Fruit fly (Drosophila melanogaster): ENCODE results near the gene Helz.

The Helz gene

DNA sequence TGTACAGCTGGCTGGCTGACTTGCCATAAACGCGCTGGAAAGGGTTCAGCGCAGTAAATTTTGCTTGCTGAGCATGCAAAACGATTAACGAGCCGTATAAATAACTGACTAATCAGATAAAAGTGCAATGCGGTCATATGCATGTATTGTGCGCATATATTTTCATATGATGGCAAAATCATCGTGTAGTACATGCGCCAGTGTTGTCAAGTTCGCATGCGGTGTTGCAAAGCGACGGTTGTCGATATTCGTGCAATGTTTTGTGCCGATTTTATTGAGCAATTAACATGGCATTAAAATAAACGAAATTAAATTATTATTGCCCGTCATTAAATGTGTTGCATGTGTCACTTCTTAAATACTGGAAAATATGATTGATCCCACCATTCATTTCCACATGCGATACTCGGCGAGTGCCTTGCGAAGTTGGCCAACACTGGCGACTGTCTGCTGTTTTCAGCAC lies 423 bp downstream of the Helz start:
- peak; percentile 78 for TF ChIP-seq noc (tag; optimal IDR thresholded peaks at IDR 0.05)

DNA sequence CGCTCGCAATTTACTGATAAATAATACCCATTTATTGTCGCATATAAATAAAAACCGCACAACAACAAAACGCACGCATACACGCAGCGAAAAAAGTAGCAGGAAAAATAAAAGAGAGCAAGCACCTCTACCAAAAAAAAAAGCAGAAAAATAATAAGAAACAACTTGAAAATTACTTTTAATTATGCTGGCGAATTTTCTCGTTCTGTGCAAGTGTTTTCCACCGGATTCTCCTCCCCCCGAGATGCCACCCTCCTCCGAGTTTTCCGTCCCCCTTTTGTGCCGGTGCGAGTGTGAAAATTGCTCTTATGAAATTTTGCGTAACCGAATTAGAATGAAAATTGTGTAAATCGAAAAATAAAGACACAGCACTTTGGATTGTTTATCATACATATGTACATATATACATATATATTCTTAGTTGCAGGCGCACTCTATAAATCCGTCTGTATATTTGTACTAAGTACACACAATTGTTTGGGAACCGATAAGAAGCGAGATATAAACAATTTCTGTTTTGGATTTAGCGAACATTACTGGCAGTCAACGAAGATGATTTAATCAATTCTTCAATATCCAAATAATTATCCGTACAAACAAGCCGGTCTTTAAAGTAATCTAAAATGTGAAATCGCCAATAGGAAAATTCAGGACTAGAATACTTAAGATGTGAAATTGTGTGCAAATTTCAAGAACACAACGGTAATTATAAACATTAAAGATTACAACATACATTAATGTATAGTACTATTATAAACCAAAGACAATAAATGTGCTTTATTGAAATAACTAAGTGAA lies 1.3 kb downstream of the Helz start:
- no peak for TF ChIP-seq noc (tag; optimal IDR thresholded peaks at IDR 0.05)

DNA sequence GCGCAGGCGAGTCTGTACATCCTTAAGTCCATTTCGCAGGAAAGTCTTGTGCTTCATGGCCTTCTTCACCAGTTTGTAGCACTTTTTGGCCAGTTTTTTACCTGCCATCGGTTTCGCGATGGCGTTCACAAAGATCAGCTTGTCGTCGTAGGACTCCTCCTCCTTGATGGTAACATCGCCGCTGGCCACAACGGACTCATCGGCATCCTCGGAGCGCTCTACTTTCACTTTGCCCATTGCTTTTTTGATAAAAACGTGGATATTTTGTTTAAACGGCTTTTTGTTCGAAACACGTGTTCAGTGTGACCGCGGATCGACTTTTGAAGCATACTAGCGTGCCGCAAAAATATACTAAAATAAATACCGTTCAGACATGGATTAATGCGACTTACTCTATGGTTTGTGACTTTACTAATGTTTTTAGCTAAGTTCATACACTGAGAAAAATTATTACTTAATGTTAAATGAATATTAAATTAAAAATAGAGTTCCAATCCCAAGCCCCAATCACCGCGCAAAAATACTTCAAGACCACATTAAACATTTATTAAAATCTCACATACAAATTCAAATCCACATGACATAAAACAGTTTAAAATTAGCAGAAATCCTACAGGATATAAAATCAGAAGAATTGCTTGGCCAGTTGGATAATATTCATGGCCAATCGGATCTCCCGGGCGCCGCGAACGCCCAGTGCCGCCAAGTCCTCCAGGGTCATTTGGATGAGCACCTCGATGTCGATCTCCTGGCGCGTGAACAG lies 12.3 kb downstream of the Helz start, which contains the start of gene NHP2:
TSS of gene NHP2 (minus strand) at position 315 of the 763 bp plus-strand sequence.
- no peak for TF ChIP-seq noc (tag; optimal IDR thresholded peaks at IDR 0.05)

DNA sequence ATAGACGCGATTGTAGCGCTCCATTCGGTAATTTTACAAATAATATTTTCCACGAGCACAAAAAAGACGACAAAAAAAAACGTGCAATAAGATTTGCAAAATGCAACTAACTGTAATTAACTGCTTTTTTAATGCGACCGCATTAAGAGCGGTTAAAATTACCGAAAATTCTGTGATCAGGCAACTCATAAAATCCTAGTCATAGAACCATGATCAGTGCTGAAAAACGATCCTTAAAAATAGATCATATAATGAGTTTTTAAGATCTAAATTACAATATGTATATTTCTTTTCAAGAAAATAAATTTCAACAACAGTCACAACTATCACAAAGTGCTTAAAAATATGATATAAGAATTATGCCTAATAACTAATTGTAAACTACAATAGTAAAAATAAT lies 13.5 kb downstream of the Helz start, which contains the start of gene gnu:
TSS of gene gnu (minus strand) at position 125 of the 400 bp plus-strand sequence.
- no peak for TF ChIP-seq noc (tag; optimal IDR thresholded peaks at IDR 0.05)

DNA sequence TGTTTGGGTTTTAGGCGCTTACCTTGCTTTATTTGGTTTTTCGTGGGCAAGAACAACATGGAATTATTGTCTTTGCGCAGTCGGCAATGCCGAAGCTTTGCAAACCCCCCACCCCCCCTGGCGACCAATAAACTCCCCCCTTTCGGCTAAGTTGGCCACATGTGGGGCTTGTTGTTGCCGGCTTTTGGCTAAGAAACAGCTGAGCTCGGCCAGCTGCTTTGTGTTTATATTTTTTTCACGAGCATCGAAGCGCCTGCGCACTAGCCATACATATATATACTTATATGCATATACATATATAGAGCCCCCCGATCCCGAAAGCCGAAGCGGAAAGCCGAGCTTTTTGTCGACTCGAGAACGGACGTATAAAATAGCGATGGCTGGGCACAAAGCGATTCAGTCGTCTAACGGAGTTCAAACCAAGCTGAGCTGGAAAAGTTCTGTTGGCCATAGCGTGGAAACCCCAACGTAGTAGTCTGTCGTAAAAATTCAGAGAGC lies 15.0 kb downstream of the Helz start, which contains the start of gene CG17839:
TSS of gene CG17839 (plus strand) at position 413 of the 498 bp plus-strand sequence.
- no peak for TF ChIP-seq noc (tag; optimal IDR thresholded peaks at IDR 0.05)

DNA sequence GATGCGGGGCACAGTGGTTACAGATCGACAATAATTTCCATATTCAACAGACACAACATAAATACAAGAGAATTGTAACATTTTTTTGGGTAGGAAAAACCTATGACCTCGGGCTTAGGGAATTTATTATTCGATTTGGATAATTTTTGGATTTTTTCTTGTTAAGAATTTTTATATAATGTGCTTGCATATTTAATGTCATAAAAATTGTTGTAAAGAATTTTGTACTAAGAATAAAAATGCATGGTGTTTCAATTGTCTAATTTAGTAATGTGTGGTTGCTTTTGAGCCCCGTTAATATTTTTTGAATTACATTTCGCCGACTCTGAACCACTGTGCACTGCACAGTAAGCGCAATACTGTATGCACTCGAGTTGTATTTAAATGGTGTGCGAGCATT lies 26.9 kb downstream of the Helz start:
- no peak for TF ChIP-seq noc (tag; optimal IDR thresholded peaks at IDR 0.05)

DNA sequence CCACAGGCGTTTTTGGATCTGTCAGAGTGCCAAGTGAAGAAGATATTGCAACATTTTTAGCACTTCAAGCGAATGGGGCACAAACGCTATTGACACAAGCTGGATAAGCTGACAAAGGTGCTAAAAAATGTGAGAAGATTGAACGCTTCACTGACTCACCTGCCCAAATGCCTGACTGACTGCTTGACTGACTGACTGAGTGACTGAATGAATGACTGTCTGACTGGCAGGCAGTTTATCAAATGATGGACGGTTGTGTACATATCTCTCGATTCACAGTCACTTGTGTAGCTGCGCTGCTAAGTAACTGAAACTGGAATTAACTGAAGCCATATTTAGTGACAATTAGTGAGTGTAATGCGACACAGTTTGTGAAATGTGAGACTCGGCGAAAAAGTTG lies 31.4 kb downstream of the Helz start:
- no peak for TF ChIP-seq noc (tag; optimal IDR thresholded peaks at IDR 0.05)

DNA sequence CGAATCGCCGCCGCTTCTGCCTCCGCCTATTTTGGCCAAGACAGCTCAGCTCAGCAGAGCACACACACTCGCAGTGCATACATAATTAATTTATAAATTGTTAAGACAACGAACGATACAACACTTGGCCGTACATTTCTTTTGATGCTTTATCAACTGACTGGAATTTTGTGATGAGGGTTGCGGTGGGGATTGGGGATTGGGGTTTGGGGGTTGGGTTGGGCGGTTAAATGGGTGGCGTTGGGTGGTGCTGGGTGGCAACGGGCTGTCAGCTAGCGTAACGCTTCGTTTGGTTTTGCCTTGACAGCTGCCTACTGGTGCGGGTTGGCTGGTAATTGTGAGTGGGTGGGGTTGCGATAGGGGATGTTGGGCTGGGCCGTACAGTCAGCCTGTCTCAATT lies 32.6 kb downstream of the Helz start:
- TF ChIP-seq noc (tag; optimal IDR thresholded peaks at IDR 0.05), result no peak

DNA sequence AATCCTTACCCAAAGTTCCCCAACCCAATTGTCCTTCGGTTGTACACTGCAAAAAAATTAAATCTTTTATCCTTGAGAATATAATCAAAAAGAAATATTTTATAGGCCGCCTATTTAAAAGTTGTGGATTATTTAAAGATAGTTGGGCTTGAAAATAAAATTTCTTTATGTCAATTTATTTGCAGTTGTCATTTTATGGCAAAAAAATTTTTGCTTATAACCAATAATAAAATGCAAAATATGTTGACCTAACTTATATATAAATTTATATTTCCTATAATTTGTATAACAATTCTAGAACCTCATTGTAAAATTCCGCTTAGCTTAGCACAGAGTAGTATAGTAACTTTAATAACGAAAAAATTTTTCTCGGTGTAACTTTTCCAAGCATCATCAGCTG lies 57.7 kb downstream of the Helz start:
- no peak for TF ChIP-seq noc (tag; optimal IDR thresholded peaks at IDR 0.05)
